Worm (Caenorhabditis elegans) whole organism, midembryonic: ENCODE data around the gene F40G12.5.

Experiments used
- T22C8.4 ChIP-seq: fragments of 200-800 bp; sonication (Bioruptor generic); IDR thresholded peaks from 2 replicates; pipeline ENCODE4 v1.3.6; 2022; ENCODE audit warnings: missing genetic modification characterization, missing compliant biosample characterization
- cog-1 ChIP-seq: sonication (generic microtip); optimal IDR thresholded peaks from 2 replicates; lab custom pipeline; 2016; ENCODE audit warnings: missing genetic modification characterization, missing compliant biosample characterization
- flt-1 ChIP-seq: fragments of 200-800 bp; sonication (Bioruptor generic); IDR thresholded peaks from 2 replicates; pipeline ENCODE4 v1.3.6; 2022; ENCODE audit warnings: missing genetic modification characterization, missing compliant biosample characterization
- klf-2 ChIP-seq: fragments of 200-800 bp; sonication (Bioruptor generic); conservative IDR thresholded peaks from 2 replicates; pipeline ENCODE4 v1.3.6; 2022; ENCODE audit warnings: missing genetic modification reagents, missing genetic modification characterization, missing compliant biosample characterization
- med-1 ChIP-seq: sonication (generic microtip); optimal IDR thresholded peaks from 2 replicates; lab custom pipeline; 2017; ENCODE audit warnings: missing genetic modification characterization, mild to moderate bottlenecking, missing compliant biosample characterization, antibody characterized with exemption, missing genetic modification reagents; ENCODE audit not compliant: insufficient read depth
- ref-1 ChIP-seq: fragments of 200-800 bp; sonication (Bioruptor generic); conservative IDR thresholded peaks from 2 replicates; pipeline ENCODE4 v1.3.6; 2022; ENCODE audit warnings: missing genetic modification reagents, missing genetic modification characterization, missing compliant biosample characterization
- tab-1 ChIP-seq: fragments of 200-800 bp; sonication (Bioruptor generic); IDR thresholded peaks from 2 replicates; pipeline ENCODE4 v1.3.6; 2022; ENCODE audit warnings: missing genetic modification characterization, missing compliant biosample characterization
- ztf-23 ChIP-seq: fragments of 200-800 bp; sonication (Bioruptor generic); IDR thresholded peaks from 2 replicates; pipeline ENCODE4 v1.3.6; 2022; ENCODE audit warnings: missing genetic modification reagents, missing genetic modification characterization, missing compliant biosample characterization
- ztf-29 ChIP-seq: fragments of 200-800 bp; sonication (Bioruptor generic); IDR thresholded peaks from 2 replicates; pipeline ENCODE4 v1.3.6; 2022; ENCODE audit warnings: missing genetic modification reagents, missing genetic modification characterization, missing compliant biosample characterization

DNA sequence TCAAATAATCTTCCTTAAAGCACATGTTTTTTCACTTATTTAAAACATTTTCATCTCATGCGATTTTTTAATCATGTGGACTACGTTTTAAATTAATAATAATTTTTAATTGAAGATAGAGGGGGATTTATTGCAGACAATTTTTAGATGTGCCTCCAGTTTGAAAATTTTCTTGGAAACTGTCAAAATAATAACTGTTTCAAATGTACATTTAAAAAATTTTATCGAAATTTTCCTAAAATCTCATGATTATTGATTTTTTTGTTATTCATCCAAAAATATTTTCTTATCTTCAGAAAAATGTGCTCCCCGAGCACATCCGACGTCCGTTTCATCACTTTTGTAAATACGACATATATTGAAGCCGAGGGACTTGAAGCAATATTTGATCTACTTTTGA is 13.8 kb downstream of the F40G12.5 start, which contains the start of gene sre-8:
- no peak for TF ChIP-seq flt-1 (GFP tag; lab: Robert Waterston, UW)
- no peak for TF ChIP-seq cog-1
- TF ChIP-seq med-1 (GFP tag; lab: Kevin White, UChicago), result no peak
- TF ChIP-seq tab-1, result no peak
- TF ChIP-seq ref-1 (GFP tag; lab: Robert Waterston, UW), result no peak
- no peak for TF ChIP-seq T22C8.4
- TF ChIP-seq ztf-23 (GFP tag; lab: Robert Waterston, UW), result no peak
- TF ChIP-seq ztf-29, result no peak
- TF ChIP-seq klf-2 (GFP tag; lab: Robert Waterston, UW), result no peak
